Worm (Caenorhabditis elegans): ENCODE results near the gene F59A7.11.

The F59A7.11 gene

ce11 chrV:2008412-2008811 is 5.3 kb downstream of the F59A7.11 start:
- TF ChIP-seq efl-3 (GFP tag; optimal IDR thresholded peaks at IDR 0.05): no peak
- TF ChIP-seq sox-4 (tag; optimal IDR thresholded peaks at IDR 0.05): no peak
- TF ChIP-seq hpl-2 (GFP tag; optimal IDR thresholded peaks at IDR 0.05): peak; percentile 75
- peak; percentile 56 for TF ChIP-seq nhr-20 (tag; optimal IDR thresholded peaks at IDR 0.05)
- TF ChIP-seq xbp-1 (tag; optimal IDR thresholded peaks at IDR 0.05): peak; percentile 13
- no peak for TF ChIP-seq dsc-1 (tag; optimal IDR thresholded peaks at IDR 0.05)
- TF ChIP-seq sptf-1 (tag; optimal IDR thresholded peaks at IDR 0.05): no peak
- TF ChIP-seq fos-1 (tag; optimal IDR thresholded peaks at IDR 0.05): no peak
- no peak for TF ChIP-seq ztf-4 (tag; optimal IDR thresholded peaks at IDR 0.05)
- no peak for TF ChIP-seq ceh-90 (tag; optimal IDR thresholded peaks at IDR 0.05)
- no peak for TF ChIP-seq pax-3 (tag; optimal IDR thresholded peaks at IDR 0.05)
- TF ChIP-seq jun-1 (tag; optimal IDR thresholded peaks at IDR 0.05): no peak
- peak; percentile 53 for TF ChIP-seq lin-15B (tag; optimal IDR thresholded peaks at IDR 0.05)
- TF ChIP-seq mab-9 (GFP tag; IDR thresholded peaks at IDR 0.05): no peak
- TF ChIP-seq nhr-85 (tag): peak; percentile 94
- TF ChIP-seq unc-130 (tag; optimal IDR thresholded peaks at IDR 0.05): no peak
- peak in 1 of 6 experiments; percentile 16 for TF ChIP-seq elt-3 (tag; optimal IDR thresholded peaks at IDR 0.05)
- TF ChIP-seq nhr-19 (GFP tag; conservative IDR thresholded peaks at IDR 0.05): peak; percentile 83
- no peak for TF ChIP-seq ceh-63 (GFP tag; optimal IDR thresholded peaks at IDR 0.05)
- no peak for TF ChIP-seq nhr-12 (tag; optimal IDR thresholded peaks at IDR 0.05)
- TF ChIP-seq nhr-47 (tag; optimal IDR thresholded peaks at IDR 0.05): peak; percentile 69
- peak; percentile 41 for TF ChIP-seq lin-13 (GFP tag; optimal IDR thresholded peaks at IDR 0.05)
- peak; percentile 34 for TF ChIP-seq tbx-2 (tag; optimal IDR thresholded peaks at IDR 0.05)
- no peak for TF ChIP-seq alr-1 (tag; optimal IDR thresholded peaks at IDR 0.05; ENCODE audit: borderline replicate concordance)
- TF ChIP-seq mep-1 (tag; optimal IDR thresholded peaks at IDR 0.05): no peak
- no peak for TF ChIP-seq ama-1 (optimal IDR thresholded peaks at IDR 0.05)
- no peak for TF ChIP-seq ztf-11 (tag; optimal IDR thresholded peaks at IDR 0.05)
- no peak for TF ChIP-seq unc-62 (GFP tag; optimal IDR thresholded peaks at IDR 0.05)
- no peak for TF ChIP-seq tlp-1 (tag; optimal IDR thresholded peaks at IDR 0.05)
- TF ChIP-seq nhr-71 (tag; optimal IDR thresholded peaks at IDR 0.05): peak; percentile 79
- TF ChIP-seq skn-1 (tag; optimal IDR thresholded peaks at IDR 0.05): no peak
- no peak for TF ChIP-seq ets-5 (GFP tag; IDR thresholded peaks at IDR 0.05)
- TF ChIP-seq nhr-77 (tag; optimal IDR thresholded peaks at IDR 0.05): peak; percentile 33
- TF ChIP-seq F16B12.6 (tag; optimal IDR thresholded peaks at IDR 0.05): peak; percentile 76
- no peak for TF ChIP-seq hlh-17 (GFP tag; optimal IDR thresholded peaks at IDR 0.05; ENCODE audit: borderline replicate concordance)
- TF ChIP-seq aly-2 (tag; optimal IDR thresholded peaks at IDR 0.05): no peak
- peak; percentile 70 for TF ChIP-seq nhr-90 (tag; optimal IDR thresholded peaks at IDR 0.05; ENCODE audit: poor library complexity)
- TF ChIP-seq nhr-11 (tag; optimal IDR thresholded peaks at IDR 0.05): no peak
- TF ChIP-seq C34B4.2 (tag; optimal IDR thresholded peaks at IDR 0.05): no peak
- TF ChIP-seq pqm-1 (tag; optimal IDR thresholded peaks at IDR 0.05): no peak
- TF ChIP-seq sup-37 (GFP tag; optimal IDR thresholded peaks at IDR 0.05): no peak
- TF ChIP-seq grh-1 (GFP tag; IDR thresholded peaks at IDR 0.05): peak; percentile 51
- peak in 1 of 2 experiments; percentile 14 for TF ChIP-seq mdl-1 (tag; optimal IDR thresholded peaks at IDR 0.05)
- TF ChIP-seq swsn-7 (tag; optimal IDR thresholded peaks at IDR 0.05): peak; percentile 20
- no peak for TF ChIP-seq egl-13 (tag; optimal IDR thresholded peaks at IDR 0.05)
- peak; percentile 82 to 97 for TF ChIP-seq lsy-2 (tag; optimal IDR thresholded peaks at IDR 0.05)
- TF ChIP-seq isw-1 (GFP tag; IDR thresholded peaks at IDR 0.05): no peak
- no peak for TF ChIP-seq fkh-10 (GFP tag; optimal IDR thresholded peaks at IDR 0.05)
- TF ChIP-seq egl-27 (tag; optimal IDR thresholded peaks at IDR 0.05): no peak
- TF ChIP-seq lin-35 (GFP tag; optimal IDR thresholded peaks at IDR 0.05): peak; percentile 19 to 78
- peak; percentile 77 for TF ChIP-seq rnt-1 (tag; optimal IDR thresholded peaks at IDR 0.05)
- TF ChIP-seq ceh-82 (tag; optimal IDR thresholded peaks at IDR 0.05): peak in 2 of 3 experiments; percentile 8 to 10
- no peak for TF ChIP-seq lir-3 (tag; optimal IDR thresholded peaks at IDR 0.05; ENCODE audit: poor library complexity)

All from whole organism, L1 larva.